Worm (Caenorhabditis elegans): ENCODE results near the gene agr-1.

agr-1 gene

DNA sequence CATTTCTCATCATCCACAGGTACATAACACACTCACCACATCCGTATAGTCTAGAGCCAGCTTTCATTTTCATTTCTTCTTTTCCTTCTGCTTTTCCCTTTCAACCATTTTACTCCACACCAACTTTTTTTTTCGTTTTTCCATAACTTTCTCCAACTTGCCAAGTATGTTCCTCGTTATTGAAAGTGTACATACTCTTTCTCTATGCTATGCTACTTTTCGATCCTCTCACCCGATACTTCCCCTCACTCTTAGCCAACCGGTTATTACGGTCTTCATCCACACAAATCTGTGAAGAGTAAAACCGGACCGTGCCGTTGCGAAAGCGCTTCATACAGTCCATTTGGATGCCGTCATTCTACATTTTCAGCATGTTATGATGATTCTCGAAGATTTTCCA is 16.9 kb upstream of the agr-1 start, which contains the start of gene T13C2.2:
TSS of gene T13C2.2 (plus strand) at position 301 of the 400 bp plus-strand sequence.
- TF ChIP-seq ets-7 (tag; optimal IDR thresholded peaks at IDR 0.05) = no peak
- TF ChIP-seq sea-1 (GFP tag; conservative IDR thresholded peaks at IDR 0.05) = no peak
- TF ChIP-seq B0310.2 (tag; optimal IDR thresholded peaks at IDR 0.05) = no peak
- TF ChIP-seq ceh-36 (tag; optimal IDR thresholded peaks at IDR 0.05) = no peak
- no peak for TF ChIP-seq pes-1 (GFP tag; IDR thresholded peaks at IDR 0.05)
- TF ChIP-seq tra-4 (tag; optimal IDR thresholded peaks at IDR 0.05) = no peak
- TF ChIP-seq tbx-37 (GFP tag; conservative IDR thresholded peaks at IDR 0.05) = no peak
- TF ChIP-seq flt-1 (GFP tag; IDR thresholded peaks at IDR 0.05) = no peak

DNA sequence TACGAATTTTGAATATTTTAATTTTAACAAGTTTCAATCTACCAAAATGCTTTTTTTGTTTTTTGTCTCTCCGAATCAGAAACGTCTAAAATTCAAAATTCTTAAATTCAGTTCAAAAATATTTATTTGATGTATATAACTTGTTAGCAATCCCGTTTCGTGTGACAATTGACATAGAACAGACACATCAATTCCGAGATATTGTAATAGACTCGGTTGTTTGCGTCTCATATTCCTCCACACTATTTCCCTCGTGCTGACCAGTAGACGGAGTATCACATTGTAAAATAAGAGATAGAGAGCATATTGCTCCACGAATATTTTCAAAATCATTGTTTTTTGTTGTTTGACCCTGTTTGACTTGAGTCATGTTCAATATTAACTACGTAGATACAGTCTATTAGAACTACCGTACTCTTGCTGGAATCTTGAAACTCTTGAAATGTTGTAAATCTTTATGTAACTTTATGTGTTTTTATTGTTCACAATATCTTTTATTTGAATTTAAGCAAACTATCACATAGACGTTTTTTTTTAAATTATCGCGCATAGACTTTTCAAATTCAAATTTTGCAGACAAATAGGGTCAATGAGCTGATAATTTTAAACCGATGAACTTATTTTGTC is 13.8 kb upstream of the agr-1 start, which contains the start of gene T13C2.3:
TSS of gene T13C2.3 (plus strand) at position 577 of the 627 bp plus-strand sequence.
- TF ChIP-seq ceh-36 (tag; optimal IDR thresholded peaks at IDR 0.05) (no peak), hmbx-1 (tag; optimal IDR thresholded peaks at IDR 0.05) (no peak), flt-1 (GFP tag; IDR thresholded peaks at IDR 0.05) (no peak), pes-1 (GFP tag; IDR thresholded peaks at IDR 0.05) (no peak), tbx-11 (GFP tag; IDR thresholded peaks at IDR 0.05) (no peak), F13C5.2 (tag; optimal IDR thresholded peaks at IDR 0.05) (no peak), ets-7 (tag; optimal IDR thresholded peaks at IDR 0.05) (no peak), B0310.2 (tag; optimal IDR thresholded peaks at IDR 0.05) (no peak), ama-1 (optimal IDR thresholded peaks at IDR 0.05) (no peak), sea-1 (GFP tag; conservative IDR thresholded peaks at IDR 0.05) (no peak), hnd-1 (tag; optimal IDR thresholded peaks at IDR 0.05) (no peak), aly-1 (tag; optimal IDR thresholded peaks at IDR 0.05) (no peak), hmg-4 (GFP tag; optimal IDR thresholded peaks at IDR 0.05) (no peak), tbx-37 (GFP tag; conservative IDR thresholded peaks at IDR 0.05) (no peak), scrt-1 (GFP tag; IDR thresholded peaks at IDR 0.05) (no peak), tra-4 (tag; optimal IDR thresholded peaks at IDR 0.05) (no peak), ceh-13 (GFP tag; optimal IDR thresholded peaks at IDR 0.05) (no peak)

DNA sequence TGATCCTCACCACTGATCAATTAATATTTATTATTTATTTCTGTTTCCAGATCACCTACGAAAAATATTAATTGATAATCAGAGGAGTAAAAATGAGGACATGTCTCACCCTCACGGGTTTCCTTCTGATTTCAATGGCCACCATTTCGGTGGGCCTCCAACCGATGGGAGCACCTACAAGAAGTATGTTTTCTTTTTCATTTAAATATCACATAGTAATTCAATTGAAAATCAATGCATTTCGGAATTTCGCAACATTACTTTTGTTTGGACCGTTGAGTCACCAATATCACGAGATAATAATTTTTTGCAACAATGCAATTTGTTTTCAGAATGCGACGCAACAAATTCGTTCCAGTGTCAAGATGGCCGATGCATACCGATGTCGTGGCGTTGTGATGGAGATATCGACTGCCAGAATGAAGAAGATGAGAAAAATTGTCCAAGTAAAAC is 8.4 kb upstream of the agr-1 start, which contains the start of gene gldi-2:
TSS of gene gldi-2 (plus strand) at position 51 of the 453 bp plus-strand sequence.
- no peak for TF ChIP-seq hmbx-1 (tag; optimal IDR thresholded peaks at IDR 0.05)
- no peak for TF ChIP-seq scrt-1 (GFP tag; IDR thresholded peaks at IDR 0.05)
- TF ChIP-seq tbx-11 (GFP tag; IDR thresholded peaks at IDR 0.05) = no peak
- no peak for TF ChIP-seq pes-1 (GFP tag; IDR thresholded peaks at IDR 0.05)
- no peak for TF ChIP-seq hmg-4 (GFP tag; optimal IDR thresholded peaks at IDR 0.05)
- TF ChIP-seq ceh-13 (GFP tag; optimal IDR thresholded peaks at IDR 0.05) = no peak
- no peak for TF ChIP-seq ama-1 (optimal IDR thresholded peaks at IDR 0.05)
- TF ChIP-seq F13C5.2 (tag; optimal IDR thresholded peaks at IDR 0.05) = no peak
- no peak for TF ChIP-seq flt-1 (GFP tag; IDR thresholded peaks at IDR 0.05)
- TF ChIP-seq aly-1 (tag; optimal IDR thresholded peaks at IDR 0.05) = no peak
- no peak for TF ChIP-seq tra-4 (tag; optimal IDR thresholded peaks at IDR 0.05)
- no peak for TF ChIP-seq tbx-37 (GFP tag; conservative IDR thresholded peaks at IDR 0.05)
- TF ChIP-seq B0310.2 (tag; optimal IDR thresholded peaks at IDR 0.05) = no peak
- no peak for TF ChIP-seq hnd-1 (tag; optimal IDR thresholded peaks at IDR 0.05)

DNA sequence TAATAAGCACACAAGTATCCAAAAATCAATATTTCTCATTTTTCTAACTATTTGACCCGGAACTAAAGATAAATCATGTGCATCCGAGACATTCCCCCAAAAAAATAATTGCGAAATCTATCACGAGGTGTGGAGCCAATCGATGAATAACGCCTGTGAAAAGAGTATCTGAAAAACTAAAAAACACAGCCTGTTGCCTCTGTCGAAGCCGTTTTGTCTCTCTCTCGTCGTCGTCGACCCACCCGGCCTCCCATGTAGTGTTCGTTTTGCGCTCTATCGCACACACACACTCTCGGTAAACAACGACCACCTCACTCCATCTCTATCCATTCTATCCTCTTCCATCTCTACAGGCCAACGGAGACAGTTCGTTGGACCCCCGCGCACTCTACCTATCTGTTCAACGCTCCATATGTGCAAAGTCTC is 7.8 kb upstream of the agr-1 start:
- TF ChIP-seq hmg-4 (GFP tag; optimal IDR thresholded peaks at IDR 0.05) (peak; percentile 50), scrt-1 (GFP tag; IDR thresholded peaks at IDR 0.05) (no peak)

DNA sequence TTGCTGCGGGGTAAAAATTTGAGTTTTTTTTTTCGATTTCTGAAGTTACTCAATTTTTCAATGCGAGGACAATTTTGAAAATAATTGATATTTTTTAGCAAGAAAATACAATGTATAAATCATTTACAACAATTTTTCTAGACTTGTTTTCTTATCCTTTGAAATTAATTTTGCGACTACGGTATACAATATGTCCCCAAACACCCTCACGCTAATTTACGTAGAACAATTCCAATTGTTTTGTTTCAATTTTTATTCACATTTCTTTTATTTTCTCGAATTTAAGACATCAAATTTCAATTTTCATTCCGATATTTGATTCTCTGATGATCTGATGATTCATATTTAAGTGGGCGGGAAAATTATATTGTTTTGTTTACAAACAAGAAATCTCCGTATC is 7.0 kb upstream of the agr-1 start:
- TF ChIP-seq hnd-1 (tag; optimal IDR thresholded peaks at IDR 0.05) (no peak), pes-1 (GFP tag; IDR thresholded peaks at IDR 0.05) (no peak), ceh-36 (tag; optimal IDR thresholded peaks at IDR 0.05) (no peak)

DNA sequence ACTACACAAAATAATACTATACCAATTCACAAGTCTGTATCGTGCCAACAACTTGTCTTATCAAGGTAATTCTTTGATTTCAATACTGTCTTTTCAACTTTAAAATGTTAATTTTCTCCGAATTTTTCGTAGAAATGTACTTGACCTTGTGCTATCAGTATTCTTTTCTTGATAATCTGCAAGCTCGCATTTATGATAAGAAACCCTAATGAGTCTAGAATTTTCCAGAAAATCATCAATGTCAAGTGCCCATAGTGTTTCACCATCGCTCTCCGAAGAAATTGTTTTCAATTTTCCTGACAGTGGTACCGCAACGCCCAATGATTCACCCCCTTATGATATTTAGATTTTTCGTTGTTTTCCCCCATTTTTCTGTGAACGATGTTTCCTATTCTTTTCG is 6.3 kb upstream of the agr-1 start:
- TF ChIP-seq ceh-36 (tag; optimal IDR thresholded peaks at IDR 0.05) (no peak), hmbx-1 (tag; optimal IDR thresholded peaks at IDR 0.05) (no peak), aly-1 (tag; optimal IDR thresholded peaks at IDR 0.05) (no peak), hmg-4 (GFP tag; optimal IDR thresholded peaks at IDR 0.05) (no peak), sea-1 (GFP tag; conservative IDR thresholded peaks at IDR 0.05) (no peak), tbx-37 (GFP tag; conservative IDR thresholded peaks at IDR 0.05) (no peak), hnd-1 (tag; optimal IDR thresholded peaks at IDR 0.05) (no peak), F13C5.2 (tag; optimal IDR thresholded peaks at IDR 0.05) (no peak), flt-1 (GFP tag; IDR thresholded peaks at IDR 0.05) (no peak), ama-1 (optimal IDR thresholded peaks at IDR 0.05) (no peak), tra-4 (tag; optimal IDR thresholded peaks at IDR 0.05) (no peak), ceh-13 (GFP tag; optimal IDR thresholded peaks at IDR 0.05) (no peak), tbx-11 (GFP tag; IDR thresholded peaks at IDR 0.05) (no peak), ets-7 (tag; optimal IDR thresholded peaks at IDR 0.05) (no peak), pes-1 (GFP tag; IDR thresholded peaks at IDR 0.05) (no peak), scrt-1 (GFP tag; IDR thresholded peaks at IDR 0.05) (no peak), B0310.2 (tag; optimal IDR thresholded peaks at IDR 0.05) (no peak)

DNA sequence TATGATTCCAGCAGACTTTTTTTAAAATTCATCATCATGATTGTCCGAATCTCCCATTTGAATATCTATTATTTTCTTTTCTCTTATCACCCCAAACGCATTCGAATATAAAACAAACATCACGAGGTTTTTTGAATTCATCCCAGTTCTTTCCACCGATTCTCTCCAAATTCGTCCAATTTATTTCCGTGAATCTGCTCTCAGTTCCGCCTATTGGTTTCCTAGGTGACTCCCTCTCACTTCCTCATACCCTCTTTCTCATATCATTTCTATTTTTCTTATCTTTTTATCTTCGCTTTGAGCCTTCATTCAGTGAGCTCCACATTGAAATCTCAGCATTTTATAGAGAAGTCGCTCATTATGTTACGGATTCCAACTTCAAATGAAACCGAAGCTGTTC is 4.1 kb upstream of the agr-1 start, which contains the start of gene T13C2.7:
TSS of gene T13C2.7 (plus strand) at position 301 of the 400 bp plus-strand sequence.
- TF ChIP-seq tbx-11 (GFP tag; IDR thresholded peaks at IDR 0.05) (no peak), aly-1 (tag; optimal IDR thresholded peaks at IDR 0.05) (no peak), ceh-13 (GFP tag; optimal IDR thresholded peaks at IDR 0.05) (no peak), F13C5.2 (tag; optimal IDR thresholded peaks at IDR 0.05) (no peak), ets-7 (tag; optimal IDR thresholded peaks at IDR 0.05) (no peak), hmg-4 (GFP tag; optimal IDR thresholded peaks at IDR 0.05) (no peak), hmbx-1 (tag; optimal IDR thresholded peaks at IDR 0.05) (no peak), B0310.2 (tag; optimal IDR thresholded peaks at IDR 0.05) (no peak), ama-1 (optimal IDR thresholded peaks at IDR 0.05) (no peak), tbx-37 (GFP tag; conservative IDR thresholded peaks at IDR 0.05) (no peak), ceh-36 (tag; optimal IDR thresholded peaks at IDR 0.05) (no peak), tra-4 (tag; optimal IDR thresholded peaks at IDR 0.05) (no peak), scrt-1 (GFP tag; IDR thresholded peaks at IDR 0.05) (no peak), flt-1 (GFP tag; IDR thresholded peaks at IDR 0.05) (no peak), hnd-1 (tag; optimal IDR thresholded peaks at IDR 0.05) (no peak)

Measured in whole organism, early embryonic.